Worm (Caenorhabditis elegans) whole organism, mixed stage, embryonic: ENCODE results near the gene str-45.

Source experiments
- ceh-83 ChIP-seq: fragments of 200-800 bp; sonication (Bioruptor generic); optimal IDR thresholded peaks from 2 replicates; lab custom pipeline; 2018; ENCODE audit warnings: mild to moderate bottlenecking, missing genetic modification characterization, missing compliant biosample characterization
- ces-1 ChIP-seq: fragments of 150-350 bp; optimal IDR thresholded peaks from 2 replicates; lab custom pipeline; 2014; ENCODE audit warnings: missing biosample characterization, missing genetic modification reagents, missing genetic modification characterization
- elt-1 ChIP-seq: sonication (generic microtip); optimal IDR thresholded peaks from 2 replicates; lab custom pipeline; 2017; ENCODE audit warnings: missing genetic modification characterization, mild to moderate bottlenecking, missing compliant biosample characterization, antibody characterized with exemption, moderate library complexity, borderline replicate concordance; ENCODE audit not compliant: insufficient read depth
- elt-3 ChIP-seq: fragments of 150-350 bp; optimal IDR thresholded peaks from 2 replicates; lab custom pipeline; 2014; ENCODE audit warnings: missing biosample characterization, missing genetic modification characterization
- lsy-2 ChIP-seq: fragments of 150-350 bp; optimal IDR thresholded peaks from 2 replicates; lab custom pipeline; 2014; ENCODE audit warnings: missing biosample characterization, missing genetic modification characterization
- mab-5 ChIP-seq: fragments of 150-350 bp; optimal IDR thresholded peaks from 2 replicates; lab custom pipeline; 2014; ENCODE audit warnings: missing biosample characterization, missing genetic modification characterization
- mep-1 ChIP-seq: fragments of 150-350 bp; optimal IDR thresholded peaks from 2 replicates; lab custom pipeline; 2017; ENCODE audit warnings: missing biosample characterization, missing genetic modification reagents, missing genetic modification characterization, inconsistent platforms
- nhr-237 ChIP-seq: fragments of 150-350 bp; optimal IDR thresholded peaks from 2 replicates; lab custom pipeline; 2014; ENCODE audit warnings: missing biosample characterization, missing genetic modification characterization
- nhr-28 ChIP-seq: fragments of 150-350 bp; optimal IDR thresholded peaks from 2 replicates; lab custom pipeline; 2014; ENCODE audit warnings: missing biosample characterization, missing genetic modification characterization
- pha-4 ChIP-seq: fragments of 150-350 bp; optimal IDR thresholded peaks from 2 replicates; lab custom pipeline; 2018; ENCODE audit warnings: missing biosample characterization, missing genetic modification reagents, missing genetic modification characterization
- snpc-4 ChIP-seq: fragments of 150-350 bp; optimal IDR thresholded peaks from 2 replicates; lab custom pipeline; 2014; ENCODE audit warnings: missing biosample characterization, missing genetic modification characterization
- sptf-1 ChIP-seq: sonication (generic microtip); optimal IDR thresholded peaks from 2 replicates; lab custom pipeline; 2017; ENCODE audit warnings: mild to moderate bottlenecking, missing genetic modification characterization, moderate library complexity, missing compliant biosample characterization
- unc-62 ChIP-seq: fragments of 150-350 bp; optimal IDR thresholded peaks from 2 replicates; lab custom pipeline; 2014; ENCODE audit warnings: missing biosample characterization, missing genetic modification reagents, missing genetic modification characterization

- no peak for TF ChIP-seq snpc-4 (tag; lab: Kevin White, UChicago)
- TF ChIP-seq mab-5 (tag; lab: Kevin White, UChicago): no peak
- no peak for TF ChIP-seq sptf-1 (tag; lab: Kevin White, UChicago)
- no peak for TF ChIP-seq unc-62
- no peak for TF ChIP-seq pha-4 (tag; lab: Kevin White, UChicago)
- no peak for TF ChIP-seq mep-1 (tag; lab: Kevin White, UChicago)
- TF ChIP-seq lsy-2 (tag; lab: Kevin White, UChicago): no peak
- TF ChIP-seq nhr-237 (tag; lab: Kevin White, UChicago): no peak
- TF ChIP-seq elt-1 (tag; lab: Kevin White, UChicago): no peak
- no peak for TF ChIP-seq ceh-83 (GFP tag; lab: Kevin White, UChicago)
- no peak for TF ChIP-seq ces-1 (GFP tag; lab: Kevin White, UChicago)
- no peak for TF ChIP-seq nhr-28 (tag; lab: Kevin White, UChicago)
- TF ChIP-seq elt-3: no peak
Observed at ce11 chrV:15153277-15153676, 5.5 kb upstream of the str-45 start, which contains the start of gene srh-55.
